Worm (Caenorhabditis elegans): ENCODE data around the gene unc-9.

The unc-9 gene

ce11 chrX:13201401-13201800, at the start of gene unc-9:
Gene unc-9 (plus strand): TSS chrX:13201770.
- no peak for TF ChIP-seq pqm-1 (tag; optimal IDR thresholded peaks at IDR 0.05)
- no peak for TF ChIP-seq nhr-237 (tag; optimal IDR thresholded peaks at IDR 0.05)
- TF ChIP-seq fkh-10 (GFP tag; optimal IDR thresholded peaks at IDR 0.05), result peak; percentile 67

- no peak for TF ChIP-seq skn-1 (tag; optimal IDR thresholded peaks at IDR 0.05)
- TF ChIP-seq tbx-2 (tag; optimal IDR thresholded peaks at IDR 0.05), result no peak
- no peak for TF ChIP-seq nhr-12 (tag; optimal IDR thresholded peaks at IDR 0.05)
- TF ChIP-seq ama-1 (optimal IDR thresholded peaks at IDR 0.05), result no peak
- peak; percentile 57 for TF ChIP-seq elt-2 (tag; optimal IDR thresholded peaks at IDR 0.05)
Observed at ce11 chrX:13154514-13154913, 47.1 kb upstream of the unc-9 start.

- TF ChIP-seq hmg-11 (tag; optimal IDR thresholded peaks at IDR 0.05) (no peak), ZK546.5 (tag; optimal IDR thresholded peaks at IDR 0.05) (no peak), fkh-10 (GFP tag; optimal IDR thresholded peaks at IDR 0.05) (peak; percentile 69), nhr-76 (tag; optimal IDR thresholded peaks at IDR 0.05) (no peak)
Observed at ce11 chrX:13155730-13156129, 45.8 kb upstream of the unc-9 start.

ce11 chrX:13157112-13157768, 44.3 kb upstream of the unc-9 start:
- TF ChIP-seq pha-4 (tag; optimal IDR thresholded peaks at IDR 0.05), result peak; percentile 15
- TF ChIP-seq ceh-28 (tag; optimal IDR thresholded peaks at IDR 0.05), result peak; percentile 65
- no peak for TF ChIP-seq ceh-9 (tag; optimal IDR thresholded peaks at IDR 0.05)

- TF ChIP-seq pha-4 (tag; optimal IDR thresholded peaks at IDR 0.05) (peak; percentile 5), R02D3.7 (tag; optimal IDR thresholded peaks at IDR 0.05) (no peak)
Observed at ce11 chrX:13158487-13158886, 43.1 kb upstream of the unc-9 start.

ce11 chrX:13159005-13159404, 42.6 kb upstream of the unc-9 start:
- TF ChIP-seq ceh-28 (tag; optimal IDR thresholded peaks at IDR 0.05) (no peak), unc-62 (GFP tag; optimal IDR thresholded peaks at IDR 0.05) (no peak), jun-1 (tag; optimal IDR thresholded peaks at IDR 0.05) (peak; percentile 49), tbx-2 (tag; optimal IDR thresholded peaks at IDR 0.05) (no peak), zag-1 (tag; optimal IDR thresholded peaks at IDR 0.05) (no peak), ztf-4 (tag; optimal IDR thresholded peaks at IDR 0.05) (no peak), fkh-2 (tag; optimal IDR thresholded peaks at IDR 0.05) (no peak), nhr-43 (tag; optimal IDR thresholded peaks at IDR 0.05; ENCODE audit: poor library complexity, severe bottlenecking) (no peak), R02D3.7 (tag; optimal IDR thresholded peaks at IDR 0.05) (no peak), mdl-1 (tag; optimal IDR thresholded peaks at IDR 0.05) (no peak), ceh-9 (tag; optimal IDR thresholded peaks at IDR 0.05) (no peak), eor-1 (tag; optimal IDR thresholded peaks at IDR 0.05) (no peak), pqm-1 (tag; optimal IDR thresholded peaks at IDR 0.05) (peak; percentile 85), nhr-28 (tag; optimal IDR thresholded peaks at IDR 0.05) (no peak), elt-1 (tag; optimal IDR thresholded peaks at IDR 0.05) (no peak), skn-1 (tag; optimal IDR thresholded peaks at IDR 0.05) (no peak), mml-1 (tag; optimal IDR thresholded peaks at IDR 0.05) (no peak), unc-39 (tag; optimal IDR thresholded peaks at IDR 0.05) (no peak), nhr-25 (tag; optimal IDR thresholded peaks at IDR 0.05) (no peak), nhr-23 (tag; optimal IDR thresholded peaks at IDR 0.05) (no peak), aly-2 (tag; optimal IDR thresholded peaks at IDR 0.05) (no peak), sea-2 (GFP tag; optimal IDR thresholded peaks at IDR 0.05) (no peak), nhr-67 (tag; optimal IDR thresholded peaks at IDR 0.05) (no peak), elt-2 (tag; optimal IDR thresholded peaks at IDR 0.05) (peak; percentile 97), ceh-16 (tag; optimal IDR thresholded peaks at IDR 0.05) (no peak), nfya-1 (tag; optimal IDR thresholded peaks at IDR 0.05; ENCODE audit: insufficient read depth) (no peak), lsy-12 (tag; optimal IDR thresholded peaks at IDR 0.05) (no peak), daf-12 (tag; optimal IDR thresholded peaks at IDR 0.05) (no peak), egl-5 (tag; optimal IDR thresholded peaks at IDR 0.05) (no peak), nhr-237 (tag; optimal IDR thresholded peaks at IDR 0.05) (no peak), ZK546.5 (tag; optimal IDR thresholded peaks at IDR 0.05) (no peak), lin-15B (tag; optimal IDR thresholded peaks at IDR 0.05) (no peak), pha-4 (tag; optimal IDR thresholded peaks at IDR 0.05) (peak; percentile 62), ceh-82 (tag; optimal IDR thresholded peaks at IDR 0.05) (no peak), hmg-11 (tag; optimal IDR thresholded peaks at IDR 0.05) (peak; percentile 22), nhr-11 (tag; optimal IDR thresholded peaks at IDR 0.05) (no peak), fos-1 (tag; optimal IDR thresholded peaks at IDR 0.05) (no peak), nhr-76 (tag; optimal IDR thresholded peaks at IDR 0.05) (no peak), fkh-10 (GFP tag; optimal IDR thresholded peaks at IDR 0.05) (no peak), nhr-77 (tag; optimal IDR thresholded peaks at IDR 0.05) (no peak), ama-1 (optimal IDR thresholded peaks at IDR 0.05) (no peak)
